Worm (Caenorhabditis elegans): ENCODE results near the gene C29F4.3.

DNA sequence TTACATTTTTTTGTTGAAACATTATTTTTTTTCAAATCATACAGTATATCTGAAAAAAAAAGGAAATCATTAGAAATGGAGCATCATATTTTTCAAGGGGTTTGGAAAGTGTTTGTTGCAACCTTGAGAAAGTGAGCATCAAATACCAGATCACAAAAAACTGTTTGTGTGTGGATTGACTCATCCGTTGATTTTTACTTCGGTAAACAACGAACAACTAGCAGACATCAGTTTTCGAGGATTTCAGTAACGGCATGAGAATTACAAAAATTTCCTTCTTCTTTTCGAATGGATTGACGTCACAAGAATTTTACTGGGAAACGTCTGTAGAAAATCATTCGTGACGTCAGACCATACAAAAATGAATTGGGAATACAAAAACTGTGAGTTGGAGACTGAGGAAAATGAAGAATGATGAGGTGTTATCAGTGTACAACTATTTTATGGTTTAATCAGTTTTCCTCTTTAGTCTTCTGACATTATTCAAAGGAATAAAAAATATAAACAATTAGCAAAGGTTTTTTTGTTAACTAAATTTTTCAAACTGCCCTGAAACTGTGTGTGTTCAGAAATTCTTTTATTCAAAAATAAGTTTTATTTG, 24.4 kb upstream of the C29F4.3 start, which contains the start of gene C05C12.4:
- no peak for TF ChIP-seq elt-2 (tag; optimal IDR thresholded peaks at IDR 0.05)
- TF ChIP-seq sox-2 (GFP tag; IDR thresholded peaks at IDR 0.05) = no peak
- no peak for TF ChIP-seq nfya-1 (tag; optimal IDR thresholded peaks at IDR 0.05)
- no peak for TF ChIP-seq nhr-11 (tag; optimal IDR thresholded peaks at IDR 0.05)

Measured in whole organism, late embryonic.